Worm (Caenorhabditis elegans) whole organism, late embryonic: ENCODE results near the gene srh-100.

Source experiments
- C08G9.2 ChIP-seq: sonication (generic microtip); optimal IDR thresholded peaks from 2 replicates; lab custom pipeline; 2016; ENCODE audit warnings: mild to moderate bottlenecking, missing genetic modification characterization, moderate library complexity, missing compliant biosample characterization
- K02D7.2 ChIP-seq: sonication (generic microtip); optimal IDR thresholded peaks from 2 replicates; lab custom pipeline; 2017; ENCODE audit warnings: mild to moderate bottlenecking, missing genetic modification characterization, missing compliant biosample characterization
- K09A11.1 ChIP-seq: sonication (generic microtip); optimal IDR thresholded peaks from 2 replicates; lab custom pipeline; 2017; ENCODE audit warnings: antibody characterized with exemption, mild to moderate bottlenecking, missing genetic modification characterization, missing compliant biosample characterization; ENCODE audit not compliant: insufficient read depth
- ama-1 ChIP-seq: fragments of 150-350 bp; optimal IDR thresholded peaks from 2 replicates; lab custom pipeline; 2014
- ceh-14 ChIP-seq: sonication (generic microtip); optimal IDR thresholded peaks from 2 replicates; lab custom pipeline; 2016; ENCODE audit warnings: missing genotype, missing genetic modification characterization, missing compliant biosample characterization
- ceh-19 ChIP-seq: fragments of 200-800 bp; sonication (Bioruptor generic); optimal IDR thresholded peaks from 2 replicates; lab custom pipeline; 2018; ENCODE audit warnings: mild to moderate bottlenecking, missing genetic modification characterization, missing compliant biosample characterization
- ceh-2 ChIP-seq: sonication (generic microtip); optimal IDR thresholded peaks from 2 replicates; lab custom pipeline; 2016; ENCODE audit warnings: missing genotype, missing genetic modification characterization, missing compliant biosample characterization
- ceh-22 ChIP-seq: sonication (generic microtip); optimal IDR thresholded peaks from 2 replicates; lab custom pipeline; 2017; ENCODE audit warnings: missing biosample characterization, missing genetic modification characterization
- ceh-30 ChIP-seq: fragments of 150-350 bp; optimal IDR thresholded peaks from 2 replicates; lab custom pipeline; 2014; ENCODE audit warnings: missing biosample characterization, missing genetic modification characterization
- ceh-31 ChIP-seq: sonication (generic microtip); optimal IDR thresholded peaks from 2 replicates; lab custom pipeline; 2016; ENCODE audit warnings: missing genetic modification characterization, missing compliant biosample characterization
- ceh-45 ChIP-seq: fragments of 200-800 bp; sonication (Bioruptor generic); IDR thresholded peaks from 2 replicates; pipeline ENCODE4 v1.3.6; 2022; ENCODE audit warnings: missing genetic modification reagents, missing genetic modification characterization, missing compliant biosample characterization
- ceh-6 ChIP-seq: fragments of 200-800 bp; sonication (Bioruptor generic); optimal IDR thresholded peaks from 2 replicates; lab custom pipeline; 2018; ENCODE audit warnings: mild to moderate bottlenecking, missing genetic modification characterization, missing compliant biosample characterization
- che-1 ChIP-seq: sonication (generic microtip); optimal IDR thresholded peaks from 2 replicates; lab custom pipeline; 2016; ENCODE audit warnings: mild to moderate bottlenecking, missing genetic modification characterization, missing compliant biosample characterization
- dmd-4 ChIP-seq: sonication (generic microtip); optimal IDR thresholded peaks from 2 replicates; lab custom pipeline; 2016; ENCODE audit warnings: borderline replicate concordance, missing genetic modification characterization, missing compliant biosample characterization
- elt-2 ChIP-seq: sonication (generic microtip); optimal IDR thresholded peaks from 2 replicates; lab custom pipeline; 2016; ENCODE audit warnings: missing genetic modification reagents, missing genetic modification characterization, missing compliant biosample characterization
- elt-4 ChIP-seq: sonication (generic microtip); optimal IDR thresholded peaks from 2 replicates; lab custom pipeline; 2016; ENCODE audit warnings: missing genetic modification characterization, missing compliant biosample characterization
- ets-4 ChIP-seq: sonication (generic microtip); optimal IDR thresholded peaks from 2 replicates; lab custom pipeline; 2016; ENCODE audit warnings: missing genetic modification characterization, missing compliant biosample characterization
- fax-1 ChIP-seq: sonication (generic microtip); optimal IDR thresholded peaks from 2 replicates; lab custom pipeline; 2016; ENCODE audit warnings: missing genotype, missing genetic modification characterization, missing compliant biosample characterization
- gmeb-2 ChIP-seq: sonication (generic microtip); optimal IDR thresholded peaks from 2 replicates; lab custom pipeline; 2016; ENCODE audit warnings: missing genetic modification characterization, inconsistent platforms, missing compliant biosample characterization
- hlh-30 ChIP-seq: sonication (generic microtip); optimal IDR thresholded peaks from 2 replicates; lab custom pipeline; 2017; ENCODE audit warnings: antibody characterized with exemption, missing genetic modification characterization, missing compliant biosample characterization; ENCODE audit not compliant: insufficient read depth
- nhr-11 ChIP-seq: fragments of 150-350 bp; optimal IDR thresholded peaks from 2 replicates; lab custom pipeline; 2014; ENCODE audit warnings: missing biosample characterization, missing genetic modification characterization
- nhr-232 ChIP-seq: sonication (generic microtip); optimal IDR thresholded peaks from 2 replicates; lab custom pipeline; 2016; ENCODE audit warnings: missing genetic modification characterization, missing compliant biosample characterization
- npax-4 ChIP-seq: sonication (generic microtip); optimal IDR thresholded peaks from 2 replicates; lab custom pipeline; 2016; ENCODE audit warnings: missing genetic modification characterization, missing compliant biosample characterization
- odd-2 ChIP-seq: sonication (generic microtip); optimal IDR thresholded peaks from 2 replicates; lab custom pipeline; 2017; ENCODE audit warnings: antibody characterized with exemption, mild to moderate bottlenecking, missing genetic modification characterization, missing compliant biosample characterization
- pag-3 ChIP-seq: sonication (generic microtip); optimal IDR thresholded peaks from 2 replicates; lab custom pipeline; 2016; ENCODE audit warnings: missing compliant biosample characterization, missing genetic modification characterization, borderline replicate concordance
- pax-1 ChIP-seq: fragments of 150-350 bp; optimal IDR thresholded peaks from 2 replicates; lab custom pipeline; 2014; ENCODE audit warnings: missing biosample characterization, missing genetic modification characterization
- pha-2 ChIP-seq: sonication (generic microtip); optimal IDR thresholded peaks from 2 replicates; lab custom pipeline; 2017; ENCODE audit warnings: mild to moderate bottlenecking, missing genetic modification characterization, missing compliant biosample characterization
- pha-4 ChIP-seq: fragments of 150-350 bp; optimal IDR thresholded peaks from 2 replicates; lab custom pipeline; 2018; ENCODE audit warnings: missing biosample characterization, missing genetic modification reagents, missing genetic modification characterization
- pros-1 ChIP-seq: fragments of 150-350 bp; optimal IDR thresholded peaks from 2 replicates; lab custom pipeline; 2014; ENCODE audit warnings: missing biosample characterization, missing genetic modification reagents, missing genetic modification characterization
- ref-2 ChIP-seq: sonication (generic microtip); optimal IDR thresholded peaks from 2 replicates; lab custom pipeline; 2016; ENCODE audit warnings: missing genetic modification characterization, missing compliant biosample characterization
- rnt-1 ChIP-seq: sonication (generic microtip); optimal IDR thresholded peaks from 2 replicates; lab custom pipeline; 2016; ENCODE audit warnings: missing genetic modification characterization, missing compliant biosample characterization
- sox-2 ChIP-seq: fragments of 200-800 bp; sonication (Bioruptor generic); IDR thresholded peaks from 2 replicates; pipeline ENCODE4 v1.3.6; 2022; ENCODE audit warnings: missing genetic modification reagents, missing genetic modification characterization, missing compliant biosample characterization
- syd-9 ChIP-seq: sonication (generic microtip); optimal IDR thresholded peaks from 2 replicates; lab custom pipeline; 2016; ENCODE audit warnings: mild to moderate bottlenecking, missing genetic modification characterization, moderate library complexity, missing compliant biosample characterization
- unc-3 ChIP-seq, 2 experiments: fragments of 200-800 bp in 1 of 2; sonication (Bioruptor generic) in 1 of 2; sonication (generic microtip) in 1 of 2; conservative IDR thresholded peaks in 1 of 2; optimal IDR thresholded peaks in 1 of 2; 2 replicates each; pipeline versions ENCODE4 v1.3.6 to Lab custom; 2016 to 2022; ENCODE audit warnings: missing compliant biosample characterization in 2 of 2, missing genetic modification characterization in 2 of 2, missing genetic modification reagents in 1 of 2
- unc-42 ChIP-seq: sonication (generic microtip); optimal IDR thresholded peaks from 2 replicates; lab custom pipeline; 2016; ENCODE audit warnings: missing genotype, missing genetic modification characterization, missing compliant biosample characterization
- ztf-16 ChIP-seq: sonication (generic microtip); optimal IDR thresholded peaks from 2 replicates; lab custom pipeline; 2017; ENCODE audit warnings: missing genetic modification characterization, missing compliant biosample characterization

Gene srh-100

ce11 chrII:3675176-3675575 lies 39.3 kb downstream of the srh-100 start, which contains the start of gene F19B10.2:
Gene F19B10.2 (plus strand): TSS chrII:3675476.
- TF ChIP-seq pax-1 (tag; lab: Kevin White, UChicago) (no peak), elt-4 (no peak)

- TF ChIP-seq nhr-232, result no peak
- TF ChIP-seq npax-4 (tag; lab: Kevin White, UChicago), result no peak
- no peak for TF ChIP-seq rnt-1 (tag; lab: Kevin White, UChicago)
- TF ChIP-seq unc-42, result no peak
- TF ChIP-seq ceh-31 (tag; lab: Kevin White, UChicago), result no peak
- TF ChIP-seq odd-2, result no peak
- no peak for TF ChIP-seq ref-2
- no peak for TF ChIP-seq C08G9.2 (tag; lab: Kevin White, UChicago)
- TF ChIP-seq pag-3 (tag; lab: Kevin White, UChicago), result no peak
- no peak for TF ChIP-seq elt-2 (tag; lab: Kevin White, UChicago)
- no peak for TF ChIP-seq dmd-4 (tag; lab: Kevin White, UChicago)
- TF ChIP-seq che-1 (tag; lab: Kevin White, UChicago), result no peak
- TF ChIP-seq K09A11.1 (tag; lab: Kevin White, UChicago), result no peak
- no peak for TF ChIP-seq syd-9 (tag; lab: Kevin White, UChicago)
- TF ChIP-seq ztf-16 (tag; lab: Kevin White, UChicago), result no peak
- no peak for TF ChIP-seq ceh-6 (GFP tag; lab: Kevin White, UChicago)
- TF ChIP-seq pros-1 (tag; lab: Kevin White, UChicago), result no peak
Observed at ce11 chrII:3673493-3673892, 41.0 kb downstream of the srh-100 start, which contains the start of gene sea-1. Gene sea-1 (minus strand): TSS chrII:3673593.

ce11 chrII:3670956-3671355 lies 43.5 kb downstream of the srh-100 start, which contains the start of gene srx-98:
Gene srx-98 (minus strand): TSS chrII:3671056.
- TF ChIP-seq gmeb-2 (tag; lab: Kevin White, UChicago), result no peak
- TF ChIP-seq nhr-11 (tag; lab: Kevin White, UChicago), result no peak
- no peak for TF ChIP-seq K09A11.1 (tag; lab: Kevin White, UChicago)
- TF ChIP-seq elt-4, result no peak
- no peak for TF ChIP-seq pha-2 (tag; lab: Kevin White, UChicago)
- no peak for TF ChIP-seq ama-1 (lab: Kevin White, UChicago)

ce11 chrII:3669315-3669714 lies 45.2 kb downstream of the srh-100 start, which contains the start of gene srx-97:
Gene srx-97 (minus strand): TSS chrII:3669415.
- TF ChIP-seq ceh-2 (no peak), unc-3 (GFP tag; conservative IDR thresholded peaks at IDR 0.05; lab: Robert Waterston, UW) (no peak), unc-3 (tag; optimal IDR thresholded peaks at IDR 0.05; lab: Kevin White, UChicago) (no peak), ets-4 (tag; lab: Kevin White, UChicago) (no peak), gmeb-2 (tag; lab: Kevin White, UChicago) (no peak), ceh-22 (tag; lab: Kevin White, UChicago) (no peak), elt-4 (no peak), sox-2 (GFP tag; lab: Robert Waterston, UW) (no peak), syd-9 (tag; lab: Kevin White, UChicago) (no peak), pha-4 (tag; lab: Kevin White, UChicago) (no peak), fax-1 (tag; lab: Kevin White, UChicago) (no peak), unc-42 (no peak), ceh-30 (tag; lab: Kevin White, UChicago) (no peak), K02D7.2 (tag; lab: Kevin White, UChicago) (no peak), ceh-45 (no peak), ceh-19 (GFP tag; lab: Kevin White, UChicago) (no peak), hlh-30 (tag; lab: Kevin White, UChicago) (no peak), ceh-14 (no peak)
